Fruit fly (Drosophila melanogaster) whole organism, embryonic: ENCODE results near the gene mxt.

Experiments
- Bteb2 ChIP-seq: fragments of 200-800 bp; sonication (Bioruptor generic); optimal IDR thresholded peaks from 2 replicates; lab custom pipeline; 2016; ENCODE audit warnings: missing biosample characterization, missing genetic modification characterization
- CG10366 ChIP-seq: fragments of 200-800 bp; sonication (Bioruptor generic); IDR thresholded peaks from 2 replicates; pipeline ENCODE4 v1.3.6; 2022; ENCODE audit warnings: missing biosample characterization, missing genetic modification characterization
- CG11560 ChIP-seq: fragments of 200-800 bp; sonication (Bioruptor generic); IDR thresholded peaks from 3 replicates; pipeline ENCODE4 v1.3.6; 2022; ENCODE audit warnings: missing biosample characterization, missing genetic modification characterization
- CG12155 ChIP-seq: fragments of 200-800 bp; sonication (Bioruptor generic); optimal IDR thresholded peaks from 3 replicates; lab custom pipeline; 2016; ENCODE audit warnings: missing biosample characterization, missing genetic modification characterization
- CG14441 ChIP-seq: fragments of 200-800 bp; sonication (Bioruptor generic); IDR thresholded peaks from 2 replicates; pipeline ENCODE4 v1.3.6; 2022; ENCODE audit warnings: missing biosample characterization, missing genetic modification characterization
- CG14965 ChIP-seq: fragments of 200-800 bp; sonication (Bioruptor generic); optimal IDR thresholded peaks from 2 replicates; lab custom pipeline; 2016; ENCODE audit warnings: missing biosample characterization, missing genetic modification characterization, borderline replicate concordance
- CG15073 ChIP-seq: fragments of 200-800 bp; sonication (Bioruptor generic); optimal IDR thresholded peaks from 2 replicates; lab custom pipeline; 2016; ENCODE audit warnings: missing biosample characterization, missing genetic modification characterization
- CG16815 ChIP-seq: fragments of 200-800 bp; sonication (Bioruptor generic); optimal IDR thresholded peaks from 3 replicates; lab custom pipeline; 2017; ENCODE audit warnings: missing biosample characterization, mild to moderate bottlenecking, missing genetic modification characterization
- CG16863 ChIP-seq: fragments of 200-800 bp; sonication (Bioruptor generic); optimal IDR thresholded peaks from 3 replicates; lab custom pipeline; 2016; ENCODE audit warnings: missing biosample characterization, missing genetic modification characterization
- CG17385 ChIP-seq: fragments of 200-800 bp; sonication (Bioruptor generic); optimal IDR thresholded peaks from 3 replicates; lab custom pipeline; 2018; ENCODE audit warnings: missing biosample characterization, mild to moderate bottlenecking, missing genetic modification characterization
- CG18011 ChIP-seq: fragments of 200-800 bp; sonication (Bioruptor generic); optimal IDR thresholded peaks from 2 replicates; lab custom pipeline; 2017; ENCODE audit warnings: missing biosample characterization, missing genetic modification characterization, mild to moderate bottlenecking, moderate library complexity, missing genotype
- CG2199 ChIP-seq: fragments of 200-800 bp; sonication (Bioruptor generic); IDR thresholded peaks from 3 replicates; pipeline ENCODE4 v1.3.6; 2022; ENCODE audit warnings: missing biosample characterization, missing genetic modification characterization
- CG2202 ChIP-seq: fragments of 200-800 bp; sonication (Bioruptor generic); optimal IDR thresholded peaks from 2 replicates; lab custom pipeline; 2018; ENCODE audit warnings: missing biosample characterization, mild to moderate bottlenecking, missing genetic modification characterization
- CG30020 ChIP-seq: fragments of 200-800 bp; optimal IDR thresholded peaks from 2 replicates; lab custom pipeline; 2019; ENCODE audit warnings: missing biosample characterization, mild to moderate bottlenecking, missing genetic modification characterization, moderate library complexity
- CG31388 ChIP-seq: fragments of 200-800 bp; sonication (Bioruptor generic); optimal IDR thresholded peaks from 2 replicates; lab custom pipeline; 2016; ENCODE audit warnings: missing biosample characterization, missing genetic modification characterization
- CG32772 ChIP-seq: fragments of 200-800 bp; sonication (Bioruptor generic); IDR thresholded peaks from 2 replicates; pipeline ENCODE4 v1.3.6; 2022; ENCODE audit warnings: missing biosample characterization, missing genetic modification characterization
- CG3281 ChIP-seq: fragments of 200-800 bp; sonication (Bioruptor generic); optimal IDR thresholded peaks from 3 replicates; lab custom pipeline; 2017; ENCODE audit warnings: missing biosample characterization, mild to moderate bottlenecking, missing genetic modification characterization
- CG5180 ChIP-seq: fragments of 200-800 bp; sonication (Bioruptor generic); optimal IDR thresholded peaks from 3 replicates; lab custom pipeline; 2017; ENCODE audit warnings: missing biosample characterization, missing genetic modification characterization, mild to moderate bottlenecking, moderate library complexity, missing genetic modification reagents
- CG6765 ChIP-seq: fragments of 200-800 bp; sonication (Bioruptor generic); optimal IDR thresholded peaks from 3 replicates; lab custom pipeline; 2017; ENCODE audit warnings: missing biosample characterization, mild to moderate bottlenecking, missing genetic modification characterization
- CG8765 ChIP-seq: fragments of 200-800 bp; sonication (Bioruptor generic); IDR thresholded peaks from 2 replicates; pipeline ENCODE4 v1.3.6; 2022; ENCODE audit warnings: missing biosample characterization, missing genetic modification characterization
- CG8924 ChIP-seq: fragments of 200-800 bp; optimal IDR thresholded peaks from 3 replicates; lab custom pipeline; 2019; ENCODE audit warnings: missing biosample characterization, mild to moderate bottlenecking, missing genetic modification characterization, moderate library complexity
- CkIIα-i1 ChIP-seq: fragments of 200-800 bp; sonication (Bioruptor generic); IDR thresholded peaks from 2 replicates; pipeline ENCODE4 v1.3.6; 2022; ENCODE audit warnings: missing biosample characterization, missing genetic modification characterization
- D19A ChIP-seq: fragments of 200-800 bp; optimal IDR thresholded peaks from 3 replicates; lab custom pipeline; 2019; ENCODE audit warnings: missing biosample characterization, mild to moderate bottlenecking, missing genetic modification characterization, moderate library complexity
- Dbx ChIP-seq: fragments of 200-800 bp; sonication (Bioruptor generic); IDR thresholded peaks from 3 replicates; pipeline ENCODE4 v1.3.6; 2022; ENCODE audit warnings: missing biosample characterization, missing genetic modification characterization
- MBD-R2 ChIP-seq: fragments of 200-800 bp; sonication (Bioruptor generic); IDR thresholded peaks from 2 replicates; pipeline ENCODE4 v1.3.6; 2022; ENCODE audit warnings: missing biosample characterization, missing genetic modification characterization
- Mes4 ChIP-seq: fragments of 200-800 bp; sonication (Bioruptor generic); optimal IDR thresholded peaks from 2 replicates; lab custom pipeline; 2016; ENCODE audit warnings: missing biosample characterization, missing genetic modification characterization
- al ChIP-seq: fragments of 200-800 bp; sonication (Bioruptor generic); IDR thresholded peaks from 2 replicates; pipeline ENCODE4 v1.3.6; 2022; ENCODE audit warnings: missing biosample characterization, missing genetic modification characterization
- bsh ChIP-seq, 2 experiments: fragments of 200-800 bp; sonication (Bioruptor generic); optimal IDR thresholded peaks; 2 replicates each; lab custom pipeline; 2017 to 2018; ENCODE audit warnings: mild to moderate bottlenecking in 2 of 2, missing biosample characterization in 2 of 2, missing genetic modification characterization in 2 of 2, moderate library complexity in 1 of 2
- btn ChIP-seq: fragments of 200-800 bp; sonication (Bioruptor generic); optimal IDR thresholded peaks from 2 replicates; lab custom pipeline; 2016; ENCODE audit warnings: missing biosample characterization, missing genetic modification characterization
- cato ChIP-seq: fragments of 200-800 bp; sonication (Bioruptor generic); optimal IDR thresholded peaks from 2 replicates; lab custom pipeline; 2016; ENCODE audit warnings: missing biosample characterization, missing genetic modification characterization, borderline replicate concordance
- dm ChIP-seq: fragments of 200-800 bp; sonication (Bioruptor generic); optimal IDR thresholded peaks from 3 replicates; lab custom pipeline; 2016; ENCODE audit warnings: missing biosample characterization, missing genetic modification characterization
- fd3F ChIP-seq: fragments of 200-800 bp; sonication (Bioruptor generic); optimal IDR thresholded peaks from 2 replicates; lab custom pipeline; 2018; ENCODE audit warnings: missing biosample characterization, mild to moderate bottlenecking, missing genetic modification characterization, moderate library complexity
- grn ChIP-seq: fragments of 200-800 bp; sonication (Bioruptor generic); optimal IDR thresholded peaks from 3 replicates; lab custom pipeline; 2017; ENCODE audit warnings: missing biosample characterization, missing genetic modification characterization
- ham ChIP-seq: fragments of 200-800 bp; sonication (Bioruptor generic); IDR thresholded peaks from 2 replicates; pipeline ENCODE4 v1.3.6; 2022; ENCODE audit warnings: missing biosample characterization, missing genetic modification characterization
- ind ChIP-seq: fragments of 200-800 bp; sonication (Bioruptor generic); optimal IDR thresholded peaks from 3 replicates; lab custom pipeline; 2016; ENCODE audit warnings: missing biosample characterization, missing genetic modification characterization
- lbe ChIP-seq: fragments of 200-800 bp; sonication (Bioruptor generic); optimal IDR thresholded peaks from 2 replicates; lab custom pipeline; 2016; ENCODE audit warnings: missing biosample characterization, mild to moderate bottlenecking, missing genetic modification characterization
- lola ChIP-seq, 3 experiments: fragments of >200 bp in 2 of 3; fragments of 200-800 bp in 1 of 3; sonication (Bioruptor generic) in 1 of 3; optimal IDR thresholded peaks; 2 replicates each; lab custom pipeline; 2017 to 2019; ENCODE audit warnings: missing biosample characterization in 3 of 3, missing genetic modification characterization in 3 of 3, mild to moderate bottlenecking in 1 of 3, moderate library complexity in 1 of 3
- lov ChIP-seq, 2 experiments: fragments of 200-800 bp in 1 of 2; fragments of >200 bp in 1 of 2; sonication (Bioruptor generic) in 1 of 2; IDR thresholded peaks in 1 of 2; optimal IDR thresholded peaks in 1 of 2; 2 replicates in 1 of 2; 3 replicates in 1 of 2; pipeline versions ENCODE4 v1.3.6 to Lab custom; 2017 to 2022; ENCODE audit warnings: missing biosample characterization in 1 of 2, missing genetic modification characterization in 1 of 2
- onecut ChIP-seq: fragments of 200-800 bp; sonication (Bioruptor generic); IDR thresholded peaks from 2 replicates; pipeline ENCODE4 v1.3.6; 2022; ENCODE audit warnings: missing biosample characterization, missing genetic modification characterization
- prd ChIP-seq, 3 experiments: fragments of >200 bp in 2 of 3; fragments of 200-800 bp in 1 of 3; sonication (Bioruptor generic) in 1 of 3; optimal IDR thresholded peaks in 2 of 3; IDR thresholded peaks in 1 of 3; 2 replicates in 2 of 3; 3 replicates in 1 of 3; pipeline versions ENCODE4 v1.3.6 to Lab custom; 2017 to 2022; ENCODE audit warnings: missing biosample characterization in 1 of 3, missing genetic modification characterization in 1 of 3
- pros ChIP-seq: fragments of 200-800 bp; sonication (Bioruptor generic); optimal IDR thresholded peaks from 3 replicates; lab custom pipeline; 2019; ENCODE audit warnings: missing biosample characterization, mild to moderate bottlenecking, missing genetic modification characterization, moderate library complexity
- psq ChIP-seq: fragments of 200-800 bp; sonication (Bioruptor generic); optimal IDR thresholded peaks from 2 replicates; lab custom pipeline; 2017; ENCODE audit warnings: missing biosample characterization, missing genetic modification characterization
- ro ChIP-seq: fragments of 200-800 bp; sonication (Bioruptor generic); IDR thresholded peaks from 2 replicates; pipeline ENCODE4 v1.3.6; 2022; ENCODE audit warnings: missing biosample characterization, missing genetic modification characterization
- sens-2 ChIP-seq: fragments of 200-800 bp; sonication (Bioruptor generic); IDR thresholded peaks from 2 replicates; pipeline ENCODE4 v1.3.6; 2022; ENCODE audit warnings: missing biosample characterization, missing genetic modification characterization
- slou ChIP-seq: fragments of 200-800 bp; sonication (Bioruptor generic); optimal IDR thresholded peaks from 3 replicates; lab custom pipeline; 2016; ENCODE audit warnings: missing biosample characterization, missing genetic modification characterization
- sr ChIP-seq: fragments of 200-800 bp; sonication (Bioruptor generic); IDR thresholded peaks from 3 replicates; pipeline ENCODE4 v1.3.6; 2022; ENCODE audit warnings: missing biosample characterization, missing genetic modification characterization
- tx ChIP-seq: fragments of 200-800 bp; sonication (Bioruptor generic); optimal IDR thresholded peaks from 2 replicates; lab custom pipeline; 2016; ENCODE audit warnings: missing biosample characterization, missing genetic modification characterization
- vvl ChIP-seq: fragments of 200-800 bp; sonication (Bioruptor generic); IDR thresholded peaks from 2 replicates; pipeline ENCODE4 v1.3.6; 2022; ENCODE audit warnings: missing biosample characterization, missing genetic modification characterization
- zen2 ChIP-seq: fragments of 200-800 bp; sonication (Bioruptor generic); IDR thresholded peaks from 3 replicates; pipeline ENCODE4 v1.3.6; 2022; ENCODE audit warnings: missing biosample characterization, missing genetic modification characterization; ENCODE audit not compliant: partially characterized antibody

Gene mxt

DNA sequence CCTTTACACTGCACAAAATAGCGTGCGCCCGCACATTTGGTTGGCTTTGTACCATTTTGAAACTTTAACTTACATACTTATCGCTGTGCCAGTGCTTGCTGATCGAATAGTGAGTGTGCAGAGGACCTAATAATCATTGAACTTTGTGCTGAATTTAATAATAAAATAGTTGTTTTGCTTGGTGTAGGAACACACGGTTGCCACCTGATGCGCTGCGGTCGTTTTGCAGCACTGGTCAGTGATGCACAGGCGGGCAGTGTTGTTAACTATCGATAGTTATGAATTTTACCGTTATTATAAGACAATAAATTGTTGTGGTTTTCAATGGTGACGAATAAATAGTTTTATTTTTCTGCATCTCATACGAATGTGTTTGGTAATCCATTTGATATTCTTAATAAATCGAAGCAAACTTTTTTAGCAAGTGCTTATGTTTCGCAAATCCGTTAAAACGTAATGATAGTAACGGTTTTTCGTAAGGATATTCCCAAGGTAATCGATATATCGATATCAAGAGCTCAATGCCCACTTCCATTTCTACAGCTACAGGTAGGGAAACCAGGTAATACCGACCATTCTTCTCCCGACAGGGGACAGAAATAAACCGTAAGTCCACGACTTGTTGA is 9.2 kb downstream of the mxt start, which contains the start of the genes tank and CG12194 (continued):
- TF ChIP-seq prd (optimal IDR thresholded peaks at IDR 0.05; lab: Kevin White, UChicago) (no peak), prd (GFP tag; IDR thresholded peaks at IDR 0.05; lab: Robert Waterston, UW) (peak; percentile 100), al (GFP tag; lab: Robert Waterston, UW) (peak; percentile 98), Bteb2 (GFP tag; lab: Kevin White, UChicago) (peak; percentile 99), ind (GFP tag; lab: Kevin White, UChicago) (peak; percentile 99), tx (peak; percentile 99), CG14965 (GFP tag; lab: Kevin White, UChicago) (peak; percentile 92), CG11560 (tag; lab: Robert Waterston, UW) (peak; percentile 93), CG32772 (GFP tag; lab: Robert Waterston, UW) (peak; percentile 100), CG16815 (peak; percentile 99), fd3F (GFP tag; lab: Kevin White, UChicago) (peak; percentile 97), zen2 (GFP tag; lab: Robert Waterston, UW) (peak; percentile 62; the same call in 2 of the 3 replicates), CG8924 (tag; lab: Kevin White, UChicago) (peak; percentile 98), ham (peak; percentile 97), CG8765 (GFP tag; lab: Robert Waterston, UW) (peak; percentile 98), Mes4 (GFP tag; lab: Kevin White, UChicago) (peak; percentile 99), D19A (tag; lab: Kevin White, UChicago) (peak; percentile 95), MBD-R2 (GFP tag; lab: Robert Waterston, UW) (peak; percentile 99), psq (GFP tag; lab: Kevin White, UChicago) (peak; percentile 95), sens-2 (peak; percentile 99), CG3281 (peak; percentile 98), onecut (GFP tag; lab: Robert Waterston, UW) (peak; percentile 96), lov (optimal IDR thresholded peaks at IDR 0.05; lab: Kevin White, UChicago) (no peak), lov (GFP tag; IDR thresholded peaks at IDR 0.05; lab: Robert Waterston, UW) (peak; percentile 99), CkIIα-i1 (peak; percentile 97), CG15073 (GFP tag; lab: Kevin White, UChicago) (peak; percentile 90), vvl (GFP tag; lab: Robert Waterston, UW) (peak; percentile 100), sr (GFP tag; lab: Robert Waterston, UW) (peak; percentile 99), CG10366 (GFP tag; lab: Robert Waterston, UW) (peak; percentile 99), CG31388 (GFP tag; lab: Kevin White, UChicago) (peak; percentile 98), CG18011 (GFP tag; lab: Kevin White, UChicago) (peak; percentile 93), Dbx (GFP tag; lab: Robert Waterston, UW) (peak; percentile 98), ro (GFP tag; lab: Robert Waterston, UW) (peak; percentile 98), lbe (peak; percentile 95), pros (GFP tag; lab: Kevin White, UChicago) (no peak), cato (GFP tag; lab: Kevin White, UChicago) (peak; percentile 99), CG16863 (GFP tag; lab: Kevin White, UChicago) (peak; percentile 99), CG5180 (GFP tag; lab: Kevin White, UChicago) (peak; percentile 84), CG6765 (GFP tag; lab: Kevin White, UChicago) (peak; percentile 95), CG2202 (tag; lab: Kevin White, UChicago) (peak; percentile 98), dm (GFP tag; lab: Kevin White, UChicago) (peak; percentile 98), CG12155 (GFP tag; lab: Kevin White, UChicago) (peak; percentile 98), CG2199 (GFP tag; lab: Robert Waterston, UW) (peak; percentile 100), slou (GFP tag; lab: Kevin White, UChicago) (peak; percentile 99), btn (GFP tag; lab: Kevin White, UChicago) (peak; percentile 99), CG17385 (GFP tag; lab: Kevin White, UChicago) (peak; percentile 96), CG30020 (tag; lab: Kevin White, UChicago) (peak; percentile 68), grn (GFP tag; lab: Kevin White, UChicago) (peak; percentile 89), bsh (GFP tag; optimal IDR thresholded peaks at IDR 0.05; lab: Kevin White, UChicago) (peak; percentile 98 to 99), lola (GFP tag; optimal IDR thresholded peaks at IDR 0.05; lab: Kevin White, UChicago) (peak in 1 of 3 experiments; percentile 95), CG14441 (peak; percentile 99)
